Worm (Caenorhabditis elegans): Measurements from ENCODE around the gene aexr-1.
A peak's percentile ranks its signal among the peaks of the same experiment; 100 is the strongest.

aexr-1 gene

ce11 chrX:6665129-6665858 is 30.2 kb upstream of the aexr-1 start (continued):
- TF ChIP-seq lin-14 (GFP tag; optimal IDR thresholded peaks at IDR 0.05) (no peak), elt-3 (tag; optimal IDR thresholded peaks at IDR 0.05) (no peak), C04F5.9 (tag; optimal IDR thresholded peaks at IDR 0.05) (no peak), nhr-85 (tag) (no peak), snpc-4 (tag; optimal IDR thresholded peaks at IDR 0.05) (no peak), dsc-1 (tag; optimal IDR thresholded peaks at IDR 0.05) (peak; percentile 46), fos-1 (tag; optimal IDR thresholded peaks at IDR 0.05) (no peak)

ce11 chrX:6663780-6664437 is 28.8 kb upstream of the aexr-1 start:
- TF ChIP-seq nhr-90 (tag; optimal IDR thresholded peaks at IDR 0.05; ENCODE audit: poor library complexity) (peak; percentile 5), ama-1 (optimal IDR thresholded peaks at IDR 0.05) (no peak), tbx-2 (tag; optimal IDR thresholded peaks at IDR 0.05) (peak; percentile 53), blmp-1 (tag; optimal IDR thresholded peaks at IDR 0.05) (peak; percentile 51), efl-1 (optimal IDR thresholded peaks at IDR 0.05) (no peak), efl-1 (GFP tag; optimal IDR thresholded peaks at IDR 0.05 in 1 of 2) (peak in 1 of 2 experiments; percentile 59), nhr-85 (tag) (peak; percentile 73), elt-3 (tag; optimal IDR thresholded peaks at IDR 0.05) (peak in 2 of 6 experiments; percentile 20 to 74), lin-14 (GFP tag; optimal IDR thresholded peaks at IDR 0.05) (peak; percentile 19), nhr-28 (tag; optimal IDR thresholded peaks at IDR 0.05) (no peak), pag-3 (tag; optimal IDR thresholded peaks at IDR 0.05; ENCODE audit: borderline replicate concordance, insufficient read depth) (no peak), nhr-20 (tag; optimal IDR thresholded peaks at IDR 0.05) (peak; percentile 42), ztf-4 (tag; optimal IDR thresholded peaks at IDR 0.05) (peak; percentile 44), nhr-71 (tag; optimal IDR thresholded peaks at IDR 0.05) (peak; percentile 22)

- no peak for TF ChIP-seq vab-15 (tag; optimal IDR thresholded peaks at IDR 0.05)
- no peak for TF ChIP-seq mep-1 (tag; optimal IDR thresholded peaks at IDR 0.05)
- no peak for TF ChIP-seq efl-1 (optimal IDR thresholded peaks at IDR 0.05)
- TF ChIP-seq efl-1 (GFP tag; optimal IDR thresholded peaks at IDR 0.05 in 1 of 2), result peak in 1 of 2 experiments; percentile 67
- TF ChIP-seq egl-27 (tag; optimal IDR thresholded peaks at IDR 0.05), result no peak
- TF ChIP-seq fkh-8 (tag; optimal IDR thresholded peaks at IDR 0.05), result no peak
Observed at ce11 chrX:6662267-6662666, 27.2 kb upstream of the aexr-1 start.

ce11 chrX:6656770-6657169 is 21.7 kb upstream of the aexr-1 start:
- TF ChIP-seq mdl-1 (tag; optimal IDR thresholded peaks at IDR 0.05) (no peak), elt-2 (tag; optimal IDR thresholded peaks at IDR 0.05) (peak; percentile 34)

- TF ChIP-seq lin-13 (GFP tag; optimal IDR thresholded peaks at IDR 0.05), result no peak
- TF ChIP-seq efl-1 (optimal IDR thresholded peaks at IDR 0.05), result no peak
- peak in 1 of 2 experiments; percentile 85 for TF ChIP-seq efl-1 (GFP tag; optimal IDR thresholded peaks at IDR 0.05 in 1 of 2)
Observed at ce11 chrX:6656251-6656650, 21.2 kb upstream of the aexr-1 start.

- peak; percentile 1 for TF ChIP-seq blmp-1 (tag; optimal IDR thresholded peaks at IDR 0.05)
- TF ChIP-seq nhr-47 (tag; optimal IDR thresholded peaks at IDR 0.05), result no peak
- TF ChIP-seq ztf-11 (tag; optimal IDR thresholded peaks at IDR 0.05), result no peak
- peak; percentile 12 for TF ChIP-seq nhr-20 (tag; optimal IDR thresholded peaks at IDR 0.05)
- no peak for TF ChIP-seq unc-30 (tag; optimal IDR thresholded peaks at IDR 0.05)
- no peak for TF ChIP-seq skn-1 (tag; optimal IDR thresholded peaks at IDR 0.05)
- TF ChIP-seq unc-86 (tag; optimal IDR thresholded peaks at IDR 0.05), result no peak
- TF ChIP-seq dsc-1 (tag; optimal IDR thresholded peaks at IDR 0.05), result no peak
- TF ChIP-seq nhr-11 (tag; optimal IDR thresholded peaks at IDR 0.05), result no peak
- TF ChIP-seq mab-9 (GFP tag; IDR thresholded peaks at IDR 0.05), result no peak
- no peak for TF ChIP-seq nhr-19 (GFP tag; conservative IDR thresholded peaks at IDR 0.05)
- TF ChIP-seq aha-1 (tag; optimal IDR thresholded peaks at IDR 0.05), result no peak
- no peak for TF ChIP-seq C34B4.2 (tag; optimal IDR thresholded peaks at IDR 0.05)
- TF ChIP-seq elt-3 (tag; optimal IDR thresholded peaks at IDR 0.05), result peak in 1 of 6 experiments; percentile 4
- TF ChIP-seq egl-27 (tag; optimal IDR thresholded peaks at IDR 0.05), result no peak
- TF ChIP-seq sox-4 (tag; optimal IDR thresholded peaks at IDR 0.05), result no peak
- TF ChIP-seq lir-3 (tag; optimal IDR thresholded peaks at IDR 0.05; ENCODE audit: poor library complexity), result no peak
- TF ChIP-seq fkh-10 (GFP tag; optimal IDR thresholded peaks at IDR 0.05), result no peak
- peak; percentile 23 for TF ChIP-seq elt-2 (tag; optimal IDR thresholded peaks at IDR 0.05)
Observed at ce11 chrX:6655163-6655562, 20.1 kb upstream of the aexr-1 start, which contains the start of gene nhr-173. TSS of gene nhr-173 (plus strand) at chrX:6655528.
